Fruit fly (Drosophila melanogaster): ENCODE results near the gene CG16989.

- no peak for TF ChIP-seq insv (optimal IDR thresholded peaks at IDR 0.05)
- TF ChIP-seq Myc (optimal IDR thresholded peaks at IDR 0.05): no peak
- no peak for TF ChIP-seq psq (optimal IDR thresholded peaks at IDR 0.05)
Observed at dm6 chrX:767928-768327, 25.0 kb upstream of the CG16989 start.
